Worm (Caenorhabditis elegans) whole organism, L1 larva: ENCODE results near the gene unc-115.

Experiments
- Y116A8C.19 ChIP-seq: sonication (generic microtip); optimal IDR thresholded peaks from 2 replicates; lab custom pipeline; 2016; ENCODE audit warnings: missing compliant biosample characterization, missing genetic modification characterization, borderline replicate concordance
- ama-1 ChIP-seq: fragments of 150-350 bp; optimal IDR thresholded peaks from 2 replicates; lab custom pipeline; 2014
- efl-3 ChIP-seq: fragments of 200-800 bp; sonication (Bioruptor generic); optimal IDR thresholded peaks from 2 replicates; lab custom pipeline; 2018; ENCODE audit warnings: mild to moderate bottlenecking, missing genetic modification characterization, missing compliant biosample characterization
- pax-3 ChIP-seq: fragments of 200-800 bp; sonication (Bioruptor generic); optimal IDR thresholded peaks from 2 replicates; lab custom pipeline; 2018; ENCODE audit warnings: mild to moderate bottlenecking, missing genetic modification characterization, moderate library complexity, missing compliant biosample characterization
- unc-62 ChIP-seq: fragments of 150-350 bp; optimal IDR thresholded peaks from 2 replicates; lab custom pipeline; 2014; ENCODE audit warnings: missing biosample characterization, missing genetic modification reagents, missing genetic modification characterization
- zag-1 ChIP-seq: fragments of 150-350 bp; optimal IDR thresholded peaks from 2 replicates; lab custom pipeline; 2014; ENCODE audit warnings: missing biosample characterization, missing genetic modification characterization

ce11 chrX:10162476-10162875 lies 15.8 kb downstream of the unc-115 start:
- TF ChIP-seq efl-3 (no peak), unc-62 (GFP tag; lab: Kevin White, UChicago) (no peak), ama-1 (lab: Kevin White, UChicago) (no peak), zag-1 (no peak), Y116A8C.19 (no peak), pax-3 (no peak)
